Worm (Caenorhabditis elegans) whole organism, midembryonic: ENCODE measurements around the gene K07E8.6.
"Not testable (repeated sequence)": the region's sequence is repeated elsewhere in the genome, so short reads cannot be mapped to it uniquely, and the experiment has no call there.

ENCODE experiments used
- T22C8.4 ChIP-seq: fragments of 200-800 bp; sonication (Bioruptor generic); IDR thresholded peaks from 2 replicates; pipeline ENCODE4 v1.3.6; 2022; ENCODE audit warnings: missing genetic modification characterization, missing compliant biosample characterization
- cog-1 ChIP-seq: sonication (generic microtip); optimal IDR thresholded peaks from 2 replicates; lab custom pipeline; 2016; ENCODE audit warnings: missing genetic modification characterization, missing compliant biosample characterization
- flt-1 ChIP-seq: fragments of 200-800 bp; sonication (Bioruptor generic); IDR thresholded peaks from 2 replicates; pipeline ENCODE4 v1.3.6; 2022; ENCODE audit warnings: missing genetic modification characterization, missing compliant biosample characterization
- klf-2 ChIP-seq: fragments of 200-800 bp; sonication (Bioruptor generic); conservative IDR thresholded peaks from 2 replicates; pipeline ENCODE4 v1.3.6; 2022; ENCODE audit warnings: missing genetic modification reagents, missing genetic modification characterization, missing compliant biosample characterization
- med-1 ChIP-seq: sonication (generic microtip); optimal IDR thresholded peaks from 2 replicates; lab custom pipeline; 2017; ENCODE audit warnings: missing genetic modification characterization, mild to moderate bottlenecking, missing compliant biosample characterization, antibody characterized with exemption, missing genetic modification reagents; ENCODE audit not compliant: insufficient read depth
- ref-1 ChIP-seq: fragments of 200-800 bp; sonication (Bioruptor generic); conservative IDR thresholded peaks from 2 replicates; pipeline ENCODE4 v1.3.6; 2022; ENCODE audit warnings: missing genetic modification reagents, missing genetic modification characterization, missing compliant biosample characterization
- tab-1 ChIP-seq: fragments of 200-800 bp; sonication (Bioruptor generic); IDR thresholded peaks from 2 replicates; pipeline ENCODE4 v1.3.6; 2022; ENCODE audit warnings: missing genetic modification characterization, missing compliant biosample characterization
- ztf-23 ChIP-seq: fragments of 200-800 bp; sonication (Bioruptor generic); IDR thresholded peaks from 2 replicates; pipeline ENCODE4 v1.3.6; 2022; ENCODE audit warnings: missing genetic modification reagents, missing genetic modification characterization, missing compliant biosample characterization
- ztf-29 ChIP-seq: fragments of 200-800 bp; sonication (Bioruptor generic); IDR thresholded peaks from 2 replicates; pipeline ENCODE4 v1.3.6; 2022; ENCODE audit warnings: missing genetic modification reagents, missing genetic modification characterization, missing compliant biosample characterization

K07E8.6 gene

ce11 chrII:627205-627604 lies 12.2 kb downstream of the K07E8.6 start, which contains the start of gene arrd-1:
arrd-1 (plus strand) TSS chrII:627505.
- no peak for TF ChIP-seq klf-2
- TF ChIP-seq ztf-23 (GFP tag; lab: Robert Waterston, UW) = no peak
- no peak for TF ChIP-seq tab-1 (GFP tag; lab: Robert Waterston, UW)
- TF ChIP-seq ref-1 (GFP tag; lab: Robert Waterston, UW) = no peak
- no peak for TF ChIP-seq med-1
- no peak for TF ChIP-seq flt-1
- no peak for TF ChIP-seq cog-1
- TF ChIP-seq ztf-29 (GFP tag; lab: Robert Waterston, UW) = no peak
- no peak for TF ChIP-seq T22C8.4 (GFP tag; lab: Robert Waterston, UW)

- TF ChIP-seq flt-1 (no peak), klf-2 (no peak), T22C8.4 (GFP tag; lab: Robert Waterston, UW) (no peak), cog-1 (no peak), ztf-29 (GFP tag; lab: Robert Waterston, UW) (no peak), med-1 (no peak), ref-1 (GFP tag; lab: Robert Waterston, UW) (no peak), ztf-23 (GFP tag; lab: Robert Waterston, UW) (no peak), tab-1 (GFP tag; lab: Robert Waterston, UW) (no peak)
Observed at ce11 chrII:625926-626325, 13.4 kb downstream of the K07E8.6 start.

- no peak for TF ChIP-seq tab-1 (GFP tag; lab: Robert Waterston, UW)
- TF ChIP-seq klf-2 = no peak
- TF ChIP-seq med-1 = no peak
- no peak for TF ChIP-seq T22C8.4 (GFP tag; lab: Robert Waterston, UW)
- no peak for TF ChIP-seq ztf-29 (GFP tag; lab: Robert Waterston, UW)
- TF ChIP-seq ztf-23 (GFP tag; lab: Robert Waterston, UW) = no peak
- no peak for TF ChIP-seq flt-1
Observed at ce11 chrII:624443-624842, 14.9 kb downstream of the K07E8.6 start, which contains the start of gene T04B8.5. T04B8.5 (minus strand) TSS chrII:624543.

ce11 chrII:622478-622877 lies 16.9 kb downstream of the K07E8.6 start:
- TF ChIP-seq ztf-23 (GFP tag; lab: Robert Waterston, UW) (no peak), ztf-29 (GFP tag; lab: Robert Waterston, UW) (peak; percentile 37; the same call in 1 of the 2 replicates), flt-1 (0 out of 2 replicates have a peak, but pooled peaks have one; percentile 12), T22C8.4 (GFP tag; lab: Robert Waterston, UW) (no peak)

- TF ChIP-seq ref-1 (GFP tag; lab: Robert Waterston, UW) (no peak), T22C8.4 (GFP tag; lab: Robert Waterston, UW) (no peak), ztf-23 (GFP tag; lab: Robert Waterston, UW) (no peak), klf-2 (no peak), med-1 (no peak), tab-1 (GFP tag; lab: Robert Waterston, UW) (no peak), flt-1 (no peak), ztf-29 (GFP tag; lab: Robert Waterston, UW) (no peak), cog-1 (no peak)
Observed at ce11 chrII:621141-621540, 18.2 kb downstream of the K07E8.6 start.

ce11 chrII:614701-615100 lies 24.7 kb downstream of the K07E8.6 start:
- TF ChIP-seq ztf-29 (GFP tag; lab: Robert Waterston, UW) (no peak), T22C8.4 (GFP tag; lab: Robert Waterston, UW) (peak; percentile 77)

ce11 chrII:612361-612760 lies 27.0 kb downstream of the K07E8.6 start, which contains the start of gene clec-118:
clec-118 (minus strand) TSS chrII:612461.
- not testable (repeated sequence) for TF ChIP-seq klf-2; med-1; T22C8.4 (GFP tag; lab: Robert Waterston, UW)

- TF ChIP-seq klf-2 (no peak), tab-1 (GFP tag; lab: Robert Waterston, UW) (no peak), ztf-23 (GFP tag; lab: Robert Waterston, UW) (no peak), ztf-29 (GFP tag; lab: Robert Waterston, UW) (no peak), med-1 (no peak), T22C8.4 (GFP tag; lab: Robert Waterston, UW) (no peak)
Observed at ce11 chrII:608757-609156, 30.6 kb downstream of the K07E8.6 start, which contains the start of gene W04H10.1. W04H10.1 (plus strand) TSS chrII:609057.

ce11 chrII:608341-608740 lies 31.0 kb downstream of the K07E8.6 start, which contains the start of gene W04H10.6:
W04H10.6 (minus strand) TSS chrII:608441.
- TF ChIP-seq ref-1 (GFP tag; lab: Robert Waterston, UW) = no peak
- no peak for TF ChIP-seq med-1
- TF ChIP-seq T22C8.4 (GFP tag; lab: Robert Waterston, UW) = no peak
- TF ChIP-seq klf-2 = no peak
- no peak for TF ChIP-seq flt-1
- no peak for TF ChIP-seq tab-1 (GFP tag; lab: Robert Waterston, UW)
- TF ChIP-seq ztf-23 (GFP tag; lab: Robert Waterston, UW) = no peak
- TF ChIP-seq ztf-29 (GFP tag; lab: Robert Waterston, UW) = no peak
- no peak for TF ChIP-seq cog-1

ce11 chrII:606033-606432 lies 33.3 kb downstream of the K07E8.6 start, which contains the start of gene W04H10.5:
W04H10.5 (plus strand) TSS chrII:606333.
- TF ChIP-seq cog-1 (no peak), ztf-29 (GFP tag; lab: Robert Waterston, UW) (no peak), klf-2 (no peak), tab-1 (GFP tag; lab: Robert Waterston, UW) (no peak), T22C8.4 (GFP tag; lab: Robert Waterston, UW) (no peak), ztf-23 (GFP tag; lab: Robert Waterston, UW) (no peak), med-1 (no peak), ref-1 (GFP tag; lab: Robert Waterston, UW) (no peak), flt-1 (no peak)

- TF ChIP-seq med-1 = no peak
Observed at ce11 chrII:605267-605666, 34.1 kb downstream of the K07E8.6 start, which contains the start of gene W04H10.2. W04H10.2 (plus strand) TSS chrII:605567.
